Worm (Caenorhabditis elegans) whole organism, L4 larva: ENCODE data around the gene F32H5.4.

Source experiments
- fos-1 ChIP-seq: fragments of 150-350 bp; optimal IDR thresholded peaks from 2 replicates; lab custom pipeline; 2014; ENCODE audit warnings: missing biosample characterization, missing genetic modification characterization
- nhr-42 ChIP-seq: fragments of 200-800 bp; sonication (Bioruptor generic); IDR thresholded peaks from 2 replicates; pipeline ENCODE4 v1.3.6; 2022; ENCODE audit warnings: missing genetic modification characterization, missing compliant biosample characterization

DNA sequence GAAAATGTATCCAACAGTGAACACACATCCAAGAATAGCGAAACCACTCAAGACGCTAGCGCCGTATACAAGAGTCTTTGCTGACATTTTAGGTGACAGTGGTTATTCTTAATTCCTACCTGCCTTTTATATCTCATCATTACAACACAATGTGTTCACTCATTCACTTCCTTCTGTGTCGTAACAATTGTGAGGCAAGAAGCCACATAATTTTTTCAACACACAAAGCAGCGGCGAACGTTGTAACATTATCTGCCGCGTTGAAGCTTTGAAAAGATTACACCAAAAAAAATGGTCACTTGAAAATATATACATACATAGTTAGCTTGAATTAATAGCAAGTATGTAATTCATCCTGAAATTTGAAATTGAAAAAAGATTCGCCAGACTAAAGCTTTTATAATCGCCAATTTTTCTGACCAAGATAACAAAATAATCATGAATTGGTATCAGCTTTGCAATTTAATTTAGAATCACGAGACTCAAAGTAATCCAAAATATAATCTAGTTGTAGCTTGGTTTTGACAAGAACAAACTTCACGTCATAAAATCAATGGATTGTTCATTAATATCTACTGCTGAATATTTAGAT, 42.3 kb upstream of the F32H5.4 start, which contains the start of the genes col-161 and srh-18:
- no peak for TF ChIP-seq fos-1 (tag; lab: Kevin White, UChicago)
- no peak for TF ChIP-seq nhr-42 (GFP tag; lab: Robert Waterston, UW)
